Fruit fly (Drosophila melanogaster) whole organism: ENCODE results near the gene CG11262.

ENCODE experiments used
- CG8478 ChIP-seq: fragments of >200 bp; optimal IDR thresholded peaks from 2 replicates; lab custom pipeline; 2018; ENCODE audit warnings: inconsistent platforms
- pan ChIP-seq: fragments of >200 bp; optimal IDR thresholded peaks from 2 replicates; lab custom pipeline; 2017
- psq ChIP-seq: fragments of >200 bp; optimal IDR thresholded peaks from 2 replicates; lab custom pipeline; 2017

dm6 chr3L:13027333-13027732 is 32.4 kb downstream of the CG11262 start:
- no peak for TF ChIP-seq psq (lab: Kevin White, UChicago)
- no peak for TF ChIP-seq CG8478 (lab: Kevin White, UChicago)
- TF ChIP-seq pan (lab: Kevin White, UChicago): no peak
